Worm (Caenorhabditis elegans): ENCODE results near the gene F45E6.1.

Gene F45E6.1

DNA sequence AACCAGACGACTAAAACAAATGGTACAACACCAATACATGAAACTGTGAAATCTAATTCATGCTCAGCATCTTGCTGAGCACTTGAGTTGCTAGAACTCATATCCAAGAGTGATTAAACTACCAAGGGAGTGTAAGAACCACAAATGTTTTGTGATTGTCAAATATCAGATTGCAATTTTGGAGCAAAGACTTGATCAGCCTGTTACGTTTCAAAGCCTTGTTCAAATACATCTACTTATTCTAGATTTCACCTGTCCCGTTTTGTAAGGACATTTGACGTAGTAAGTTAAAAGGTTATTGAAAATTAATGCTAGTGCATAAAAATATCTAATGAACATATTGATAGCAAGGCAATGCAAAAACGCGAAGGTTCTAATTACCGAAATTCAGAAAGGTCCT, at the start of gene F45E6.1:
F45E6.1 (minus strand) TSS at position 101 of the 400 bp plus-strand sequence.
- TF ChIP-seq mab-5 (tag; optimal IDR thresholded peaks at IDR 0.05): no peak
- no peak for TF ChIP-seq M03D4.4 (tag; optimal IDR thresholded peaks at IDR 0.05)
- no peak for TF ChIP-seq ztf-11 (tag; optimal IDR thresholded peaks at IDR 0.05)
- TF ChIP-seq unc-62 (GFP tag; optimal IDR thresholded peaks at IDR 0.05): no peak
- no peak for TF ChIP-seq bed-3 (GFP tag; optimal IDR thresholded peaks at IDR 0.05)
- no peak for TF ChIP-seq lin-32 (GFP tag; optimal IDR thresholded peaks at IDR 0.05)
- no peak for TF ChIP-seq nhr-12 (tag; optimal IDR thresholded peaks at IDR 0.05)
- no peak for TF ChIP-seq nhr-28 (tag; optimal IDR thresholded peaks at IDR 0.05)
- no peak for TF ChIP-seq nhr-2 (tag; optimal IDR thresholded peaks at IDR 0.05)
- TF ChIP-seq ceh-83 (GFP tag; optimal IDR thresholded peaks at IDR 0.05): no peak

DNA sequence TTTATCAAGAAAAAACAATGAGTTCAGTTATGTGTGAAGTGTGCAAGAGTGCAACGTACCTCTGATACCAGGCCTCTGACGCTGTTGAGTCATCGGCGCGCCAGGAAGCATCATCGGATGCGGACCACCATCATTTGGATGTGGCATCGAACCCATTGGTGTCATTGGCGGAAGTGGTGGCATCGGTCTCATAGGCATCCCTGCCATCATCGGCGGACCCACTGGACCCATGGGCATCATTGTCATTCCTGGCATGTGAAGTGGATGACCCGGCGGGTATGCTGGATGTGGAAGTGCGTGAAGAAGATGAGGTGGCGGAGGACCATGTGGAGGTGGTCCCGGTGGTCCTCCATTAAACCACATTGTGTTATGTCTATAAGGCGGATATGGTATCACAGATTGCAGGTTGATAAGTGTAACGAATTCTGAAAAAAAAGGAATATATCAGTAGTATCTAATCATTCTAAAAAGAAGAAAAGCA, 48.2 kb upstream of the F45E6.1 start, which contains the start of gene scd-1:
scd-1 (minus strand) TSS at position 431 of the 481 bp plus-strand sequence.
- no peak for TF ChIP-seq unc-120 (tag; optimal IDR thresholded peaks at IDR 0.05; ENCODE audit: poor library complexity, severe bottlenecking)
- no peak for TF ChIP-seq ztf-11 (tag; optimal IDR thresholded peaks at IDR 0.05)
- no peak for TF ChIP-seq tbx-8 (GFP tag; optimal IDR thresholded peaks at IDR 0.05)
- no peak for TF ChIP-seq ham-2 (GFP tag; optimal IDR thresholded peaks at IDR 0.05)

DNA sequence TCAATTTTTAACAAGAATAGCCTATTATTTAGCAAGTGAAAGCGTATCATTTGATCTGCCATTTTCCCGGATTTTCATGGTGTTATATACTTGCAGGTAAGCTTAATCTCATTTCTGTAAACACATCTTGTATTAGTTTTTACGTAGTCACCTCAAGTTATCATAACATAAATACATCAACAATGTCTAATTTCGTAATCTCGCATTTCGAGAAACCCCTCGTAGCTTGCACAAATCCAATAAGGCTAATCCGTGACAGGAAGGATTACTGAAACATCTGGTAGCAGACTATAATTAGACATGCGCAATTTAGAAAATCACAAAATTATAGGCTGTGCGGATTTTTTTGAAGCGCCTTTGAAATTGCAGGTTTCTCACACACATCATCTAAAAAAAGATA, 47.3 kb upstream of the F45E6.1 start:
- TF ChIP-seq ces-1 (GFP tag; optimal IDR thresholded peaks at IDR 0.05) (peak; percentile 81), drap-1 (GFP tag; optimal IDR thresholded peaks at IDR 0.05) (no peak)

DNA sequence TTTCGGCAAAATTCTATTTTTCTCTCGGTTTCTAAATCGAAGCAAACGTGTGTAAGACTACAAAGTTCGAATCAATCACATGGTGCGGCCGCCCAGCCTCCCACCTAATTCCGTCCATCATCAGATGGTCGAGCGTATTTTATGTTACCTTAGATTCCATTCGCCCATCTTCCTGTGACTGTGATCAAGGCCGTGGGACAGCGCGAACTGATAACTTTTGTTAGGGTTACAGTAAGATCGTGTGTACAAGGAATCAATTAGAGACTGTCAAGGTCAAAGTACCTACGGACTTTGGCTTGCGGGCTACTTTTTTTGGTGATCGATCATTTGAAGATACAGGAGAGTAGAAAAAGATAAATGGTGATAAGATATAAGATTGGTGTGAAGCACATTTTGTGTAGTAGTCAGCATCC, 45.8 kb upstream of the F45E6.1 start:
- TF ChIP-seq lin-13 (tag; optimal IDR thresholded peaks at IDR 0.05): no peak

DNA sequence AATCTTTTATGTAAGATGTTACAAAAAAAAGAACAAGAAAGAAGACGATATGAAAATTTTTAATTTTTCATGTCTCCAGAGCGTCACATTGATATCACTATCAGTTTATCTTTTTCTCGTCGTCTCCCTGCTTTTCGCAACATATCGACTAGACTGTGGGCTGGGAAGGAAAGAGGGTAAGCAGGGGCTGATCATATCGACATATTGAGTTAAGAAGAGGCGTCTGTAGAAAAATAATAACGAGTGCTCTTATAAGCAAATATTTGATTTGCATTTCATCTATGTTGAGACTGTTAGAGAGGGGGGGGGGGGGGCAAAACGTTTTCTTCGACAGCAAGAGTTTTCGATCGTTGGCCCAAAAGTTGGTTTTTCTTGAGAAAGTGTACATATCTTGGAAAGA, 41.7 kb upstream of the F45E6.1 start:
- TF ChIP-seq pha-4 (tag; optimal IDR thresholded peaks at IDR 0.05) (no peak), unc-39 (tag; optimal IDR thresholded peaks at IDR 0.05) (no peak), ztf-11 (tag; optimal IDR thresholded peaks at IDR 0.05) (no peak), mab-5 (tag; optimal IDR thresholded peaks at IDR 0.05) (no peak), nhr-12 (tag; optimal IDR thresholded peaks at IDR 0.05) (no peak), cnd-1 (tag; optimal IDR thresholded peaks at IDR 0.05) (no peak), elt-3 (tag; optimal IDR thresholded peaks at IDR 0.05) (no peak), ham-2 (GFP tag; optimal IDR thresholded peaks at IDR 0.05) (no peak), nhr-237 (tag; optimal IDR thresholded peaks at IDR 0.05) (no peak), mep-1 (tag; optimal IDR thresholded peaks at IDR 0.05) (no peak), lin-13 (tag; optimal IDR thresholded peaks at IDR 0.05) (no peak), snpc-4 (tag; optimal IDR thresholded peaks at IDR 0.05) (no peak), ceh-43 (GFP tag; optimal IDR thresholded peaks at IDR 0.05) (no peak), ces-1 (GFP tag; optimal IDR thresholded peaks at IDR 0.05) (no peak), nhr-2 (tag; optimal IDR thresholded peaks at IDR 0.05) (no peak), ceh-83 (GFP tag; optimal IDR thresholded peaks at IDR 0.05) (no peak)

DNA sequence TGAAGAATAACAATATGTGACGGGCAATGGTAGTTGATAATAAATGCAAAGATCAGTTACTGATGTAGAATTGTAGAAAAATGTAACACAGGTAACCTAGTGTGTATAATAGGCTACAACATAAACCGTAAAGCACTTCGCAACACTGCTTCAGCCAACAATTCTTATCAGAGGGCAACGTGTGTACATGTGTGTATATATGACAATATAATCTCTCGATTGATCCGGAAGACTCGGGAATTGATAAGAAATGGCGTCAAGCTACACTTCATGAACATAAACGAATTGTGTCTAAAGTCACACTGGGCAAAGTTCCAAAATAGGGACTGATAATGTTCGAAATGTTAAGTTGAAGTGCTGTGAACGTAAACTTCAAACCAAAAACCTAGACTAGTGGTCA, 41.2 kb upstream of the F45E6.1 start:
- no peak for TF ChIP-seq elt-3 (tag; optimal IDR thresholded peaks at IDR 0.05)
- no peak for TF ChIP-seq cnd-1 (tag; optimal IDR thresholded peaks at IDR 0.05)
- TF ChIP-seq ces-1 (GFP tag; optimal IDR thresholded peaks at IDR 0.05): no peak
- TF ChIP-seq nhr-237 (tag; optimal IDR thresholded peaks at IDR 0.05): no peak
- no peak for TF ChIP-seq snpc-4 (tag; optimal IDR thresholded peaks at IDR 0.05)
- TF ChIP-seq lsy-2 (tag; optimal IDR thresholded peaks at IDR 0.05): no peak
- no peak for TF ChIP-seq bed-3 (GFP tag; optimal IDR thresholded peaks at IDR 0.05)
- no peak for TF ChIP-seq nhr-76 (tag; optimal IDR thresholded peaks at IDR 0.05)
- no peak for TF ChIP-seq lin-32 (GFP tag; optimal IDR thresholded peaks at IDR 0.05)
- no peak for TF ChIP-seq unc-120 (tag; optimal IDR thresholded peaks at IDR 0.05; ENCODE audit: poor library complexity, severe bottlenecking)
- no peak for TF ChIP-seq M03D4.4 (tag; optimal IDR thresholded peaks at IDR 0.05)
- TF ChIP-seq sptf-1 (tag; optimal IDR thresholded peaks at IDR 0.05): no peak
- no peak for TF ChIP-seq mep-1 (tag; optimal IDR thresholded peaks at IDR 0.05)
- TF ChIP-seq sem-2 (GFP tag; optimal IDR thresholded peaks at IDR 0.05): no peak
- TF ChIP-seq ham-2 (GFP tag; optimal IDR thresholded peaks at IDR 0.05): no peak
- no peak for TF ChIP-seq nhr-12 (tag; optimal IDR thresholded peaks at IDR 0.05)
- no peak for TF ChIP-seq lin-13 (tag; optimal IDR thresholded peaks at IDR 0.05)
- no peak for TF ChIP-seq zip-8 (tag; optimal IDR thresholded peaks at IDR 0.05)

Measured in whole organism, mixed stage, embryonic.